Worm (Caenorhabditis elegans) whole organism, L3 larva: ENCODE data around the gene trm-2A.
A peak's percentile ranks its signal among the peaks of the same experiment; 100 is the strongest.

ENCODE experiments used
- ZK546.5 ChIP-seq: sonication (generic microtip); optimal IDR thresholded peaks from 2 replicates; lab custom pipeline; 2017; ENCODE audit warnings: missing biosample characterization, missing genetic modification characterization
- aly-2 ChIP-seq: fragments of 150-350 bp; optimal IDR thresholded peaks from 2 replicates; lab custom pipeline; 2014; ENCODE audit warnings: missing biosample characterization, missing genetic modification characterization
- ama-1 ChIP-seq: fragments of 150-350 bp; optimal IDR thresholded peaks from 2 replicates; lab custom pipeline; 2018
- ceh-16 ChIP-seq: sonication (generic microtip); optimal IDR thresholded peaks from 2 replicates; lab custom pipeline; 2017; ENCODE audit warnings: missing biosample characterization, missing genetic modification characterization
- ceh-28 ChIP-seq: fragments of 150-350 bp; optimal IDR thresholded peaks from 2 replicates; lab custom pipeline; 2014; ENCODE audit warnings: missing biosample characterization, missing genetic modification reagents, missing genetic modification characterization
- ceh-82 ChIP-seq: fragments of 150-350 bp; optimal IDR thresholded peaks from 2 replicates; lab custom pipeline; 2014; ENCODE audit warnings: missing biosample characterization, missing genetic modification characterization
- ceh-9 ChIP-seq: sonication (generic microtip); optimal IDR thresholded peaks from 2 replicates; lab custom pipeline; 2018; ENCODE audit warnings: missing biosample characterization, missing genetic modification characterization
- daf-12 ChIP-seq: fragments of 150-350 bp; optimal IDR thresholded peaks from 2 replicates; lab custom pipeline; 2014; ENCODE audit warnings: missing biosample characterization, missing genetic modification reagents, missing genetic modification characterization
- egl-27 ChIP-seq: sonication (generic microtip); optimal IDR thresholded peaks from 4 replicates; lab custom pipeline; 2017; ENCODE audit warnings: missing biosample characterization, missing genetic modification reagents, missing genetic modification characterization
- egl-5 ChIP-seq: fragments of 150-350 bp; optimal IDR thresholded peaks from 2 replicates; lab custom pipeline; 2017; ENCODE audit warnings: missing biosample characterization, missing genetic modification reagents, missing genetic modification characterization, inconsistent platforms
- elt-1 ChIP-seq: fragments of 150-350 bp; optimal IDR thresholded peaks from 2 replicates; lab custom pipeline; 2014; ENCODE audit warnings: missing biosample characterization, missing genetic modification characterization
- elt-2 ChIP-seq: sonication (generic microtip); optimal IDR thresholded peaks from 2 replicates; lab custom pipeline; 2016; ENCODE audit warnings: missing genetic modification reagents, mild to moderate bottlenecking, missing genetic modification characterization, missing compliant biosample characterization
- elt-3 ChIP-seq, 3 experiments: fragments of 150-350 bp in 1 of 3; sonication (generic microtip) in 2 of 3; optimal IDR thresholded peaks; 2 replicates in 2 of 3; 4 replicates in 1 of 3; lab custom pipeline; 2014 to 2017; ENCODE audit warnings: missing biosample characterization in 3 of 3, missing genetic modification characterization in 3 of 3
- eor-1 ChIP-seq, 2 experiments: fragments of 150-350 bp; optimal IDR thresholded peaks; 2 replicates each; lab custom pipeline; 2014 to 2018; ENCODE audit warnings: missing biosample characterization in 2 of 2, missing genetic modification characterization in 2 of 2
- fos-1 ChIP-seq: fragments of 150-350 bp; optimal IDR thresholded peaks from 2 replicates; lab custom pipeline; 2014; ENCODE audit warnings: missing biosample characterization, missing genetic modification characterization
- hmg-11 ChIP-seq: sonication (generic microtip); optimal IDR thresholded peaks from 2 replicates; lab custom pipeline; 2016; ENCODE audit warnings: missing genetic modification characterization, missing compliant biosample characterization
- jun-1 ChIP-seq: fragments of 150-350 bp; optimal IDR thresholded peaks from 2 replicates; lab custom pipeline; 2014; ENCODE audit warnings: missing biosample characterization, missing genetic modification reagents, missing genetic modification characterization
- lin-15B ChIP-seq: fragments of 150-350 bp; optimal IDR thresholded peaks from 2 replicates; lab custom pipeline; 2014; ENCODE audit warnings: missing biosample characterization, missing genetic modification characterization
- lsy-12 ChIP-seq: sonication (generic microtip); optimal IDR thresholded peaks from 2 replicates; lab custom pipeline; 2016; ENCODE audit warnings: mild to moderate bottlenecking, missing genetic modification characterization, missing compliant biosample characterization
- mdl-1 ChIP-seq: fragments of 150-350 bp; optimal IDR thresholded peaks from 2 replicates; lab custom pipeline; 2014; ENCODE audit warnings: missing biosample characterization, missing genetic modification characterization
- nhr-25 ChIP-seq: sonication (generic microtip); optimal IDR thresholded peaks from 2 replicates; lab custom pipeline; 2017; ENCODE audit warnings: missing biosample characterization, missing genetic modification characterization
- nhr-28 ChIP-seq: fragments of 150-350 bp; optimal IDR thresholded peaks from 2 replicates; lab custom pipeline; 2014; ENCODE audit warnings: missing biosample characterization, missing genetic modification characterization
- nhr-43 ChIP-seq: sonication (generic microtip); optimal IDR thresholded peaks from 2 replicates; lab custom pipeline; 2016; ENCODE audit warnings: mild to moderate bottlenecking, missing genetic modification characterization, missing compliant biosample characterization; ENCODE audit not compliant: poor library complexity, severe bottlenecking
- nhr-67 ChIP-seq: fragments of 150-350 bp; optimal IDR thresholded peaks from 2 replicates; lab custom pipeline; 2014; ENCODE audit warnings: missing biosample characterization, missing genetic modification characterization
- nhr-76 ChIP-seq: fragments of 150-350 bp; sonication (generic microtip); optimal IDR thresholded peaks from 5 replicates; lab custom pipeline; 2014; ENCODE audit warnings: missing biosample characterization, missing genetic modification characterization
- nhr-77 ChIP-seq: fragments of 150-350 bp; optimal IDR thresholded peaks from 2 replicates; lab custom pipeline; 2014; ENCODE audit warnings: missing biosample characterization, missing genetic modification characterization
- pha-4 ChIP-seq: fragments of 150-350 bp; optimal IDR thresholded peaks from 2 replicates; lab custom pipeline; 2014; ENCODE audit warnings: missing biosample characterization, missing genetic modification reagents, missing genetic modification characterization
- tbx-2 ChIP-seq: sonication (generic microtip); optimal IDR thresholded peaks from 2 replicates; lab custom pipeline; 2016; ENCODE audit warnings: mild to moderate bottlenecking, missing genetic modification characterization, missing compliant biosample characterization
- unc-39 ChIP-seq: sonication (generic microtip); optimal IDR thresholded peaks from 4 replicates; lab custom pipeline; 2017; ENCODE audit warnings: missing biosample characterization, missing genetic modification characterization
- ztf-11 ChIP-seq: fragments of 150-350 bp; optimal IDR thresholded peaks from 2 replicates; lab custom pipeline; 2014; ENCODE audit warnings: missing biosample characterization, missing genetic modification characterization
- ztf-4 ChIP-seq: fragments of 150-350 bp; optimal IDR thresholded peaks from 2 replicates; lab custom pipeline; 2014; ENCODE audit warnings: missing biosample characterization, missing genetic modification characterization

The trm-2A gene

DNA sequence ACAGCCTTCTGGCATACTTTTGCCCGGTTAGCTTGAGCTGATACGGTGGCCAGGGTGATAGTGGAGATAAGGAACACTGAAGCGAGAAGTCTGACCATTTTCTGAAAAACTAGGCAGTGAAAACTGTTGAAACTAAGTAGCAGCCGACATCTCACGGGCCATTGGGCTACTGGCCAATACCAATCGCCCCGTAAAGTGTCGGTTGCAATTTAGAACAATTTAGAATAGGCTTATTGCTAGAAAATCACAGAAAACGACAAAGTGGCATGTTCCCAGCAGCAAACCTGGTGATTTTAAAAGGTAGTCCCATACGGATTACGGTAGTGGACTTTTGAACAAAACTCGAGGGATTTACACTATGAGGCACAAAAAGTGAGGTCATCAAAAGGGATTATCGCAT, 33.7 kb upstream of the trm-2A start, which contains the start of gene T02B11.4:
Gene T02B11.4 (minus strand): TSS at position 101 of the 400 bp plus-strand sequence.
- TF ChIP-seq fos-1 (tag; lab: Kevin White, UChicago) = no peak
- TF ChIP-seq ceh-9 (tag; lab: Kevin White, UChicago) = no peak
- no peak for TF ChIP-seq ceh-82 (tag; lab: Kevin White, UChicago)
- no peak for TF ChIP-seq nhr-25 (tag; lab: Kevin White, UChicago)
- TF ChIP-seq lin-15B (tag; lab: Kevin White, UChicago) = no peak
- TF ChIP-seq ceh-16 (tag; lab: Kevin White, UChicago) = no peak
- no peak for TF ChIP-seq mdl-1 (tag; lab: Kevin White, UChicago)
- no peak for TF ChIP-seq daf-12
- TF ChIP-seq, all 47 proteins: peak for 0

DNA sequence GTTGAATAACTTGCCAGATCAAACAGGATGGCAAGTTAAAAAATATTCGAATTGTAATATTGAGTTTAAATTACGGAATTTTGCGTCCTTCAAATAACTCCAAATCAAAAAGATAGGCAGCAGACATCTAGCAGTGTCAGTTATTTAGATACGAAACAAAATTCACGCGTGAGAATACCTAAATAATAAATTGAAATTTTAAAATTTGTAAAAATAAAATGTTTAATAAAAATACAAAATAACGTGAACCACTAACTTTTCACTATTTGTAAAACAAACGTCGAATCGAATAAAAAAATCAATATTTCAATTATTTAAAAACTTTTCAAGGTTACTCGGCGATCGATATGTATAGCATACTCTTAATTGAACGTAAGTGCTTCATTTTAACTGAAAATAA, 28.8 kb upstream of the trm-2A start, which contains the start of gene T02B11.9:
Gene T02B11.9 (plus strand): TSS at position 301 of the 400 bp plus-strand sequence.
- no peak for TF ChIP-seq ZK546.5 (tag; lab: Kevin White, UChicago)
- TF ChIP-seq egl-27 (tag; lab: Kevin White, UChicago) = no peak
- TF ChIP-seq fos-1 (tag; lab: Kevin White, UChicago) = no peak
- no peak for TF ChIP-seq ztf-11 (tag; lab: Kevin White, UChicago)

DNA sequence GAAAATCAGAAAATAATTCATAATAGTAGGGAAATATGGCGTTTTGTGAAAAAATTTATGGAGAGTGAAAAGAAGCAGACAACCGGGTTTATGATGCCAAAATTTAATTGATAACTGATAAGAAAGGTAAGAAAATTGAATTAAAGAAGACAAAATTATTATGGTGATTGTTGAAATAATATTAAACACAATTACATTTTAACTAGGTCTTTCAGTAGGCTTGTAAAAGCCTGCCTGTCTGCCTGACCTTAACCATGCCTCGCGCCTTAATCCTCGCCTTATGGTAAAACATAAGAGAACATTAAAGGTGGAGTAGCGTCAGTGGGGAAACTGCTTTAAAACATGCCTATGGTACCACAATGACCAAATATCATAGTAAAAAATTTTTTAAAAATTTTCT, 26.2 kb upstream of the trm-2A start, which contains the start of gene T02B11.8:
Gene T02B11.8 (minus strand): TSS at position 101 of the 400 bp plus-strand sequence.
- TF ChIP-seq lin-15B (tag; lab: Kevin White, UChicago) (no peak), elt-2 (tag; lab: Kevin White, UChicago) (peak; percentile 45)

DNA sequence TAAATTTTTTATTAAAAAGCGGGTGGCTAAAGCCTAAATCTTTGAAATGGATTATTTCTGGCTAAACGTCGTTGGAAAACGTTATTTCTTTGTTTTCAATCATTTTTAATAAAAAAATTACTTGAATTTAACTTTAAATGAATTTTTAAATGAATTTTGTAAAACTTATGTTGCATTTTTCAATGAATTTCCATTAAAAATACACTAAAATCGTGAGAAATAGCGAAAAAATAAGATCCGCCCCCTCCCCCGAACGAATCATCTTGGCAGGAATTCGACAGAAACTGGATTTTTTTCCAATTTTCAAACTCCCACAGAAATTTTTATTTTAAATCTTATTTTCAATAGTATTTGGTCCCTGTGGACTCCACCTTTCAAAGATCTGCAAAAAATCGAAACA, 25.6 kb upstream of the trm-2A start, which contains the start of gene srg-53:
Gene srg-53 (plus strand): TSS at position 301 of the 400 bp plus-strand sequence.
- TF ChIP-seq nhr-67 (no peak), unc-39 (tag; lab: Kevin White, UChicago) (no peak)

DNA sequence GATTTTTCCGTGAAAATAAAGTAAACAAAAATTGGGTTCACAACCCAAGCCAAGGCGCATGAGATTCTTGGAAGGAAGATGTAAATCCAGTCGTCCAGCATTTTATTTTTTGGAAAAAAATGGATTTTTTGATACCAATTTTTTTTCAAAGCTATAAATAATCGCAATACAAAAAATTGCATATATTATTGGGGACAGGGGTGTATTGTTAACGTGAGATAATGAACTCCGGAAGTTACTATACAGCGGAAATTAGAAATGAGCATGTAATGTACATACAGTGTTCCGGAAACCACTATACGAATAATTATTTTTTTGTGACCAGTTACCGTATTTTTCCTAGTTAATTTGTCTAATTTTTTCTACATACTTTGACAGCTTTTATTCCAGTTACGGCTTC, 20.4 kb upstream of the trm-2A start, which contains the start of gene srj-38:
Gene srj-38 (minus strand): TSS at position 101 of the 400 bp plus-strand sequence.
- TF ChIP-seq nhr-77 (no peak), mdl-1 (tag; lab: Kevin White, UChicago) (no peak), ztf-4 (no peak), jun-1 (no peak), aly-2 (tag; lab: Kevin White, UChicago) (no peak), ama-1 (lab: Kevin White, UChicago) (no peak)

DNA sequence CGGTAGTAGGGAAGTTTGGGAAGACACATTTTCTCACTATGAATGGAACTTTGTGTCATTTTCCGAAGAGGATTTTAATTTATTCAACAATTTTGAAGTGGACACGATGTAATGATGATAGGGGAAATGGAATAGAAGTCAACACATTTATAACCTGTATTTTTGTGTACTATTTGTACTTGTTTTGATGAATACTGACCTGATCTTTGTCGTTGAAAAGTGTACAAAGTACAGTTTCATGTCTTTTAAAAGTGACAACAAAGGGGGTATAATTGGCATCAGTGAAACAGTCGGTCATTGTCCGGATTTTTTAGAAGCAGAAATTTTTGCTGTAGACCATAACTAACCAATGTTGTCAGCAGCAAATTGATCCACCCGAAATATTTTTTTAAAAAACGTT, 15.5 kb upstream of the trm-2A start, which contains the start of gene T02B11.6:
Gene T02B11.6 (minus strand): TSS at position 101 of the 400 bp plus-strand sequence.
- no peak for TF ChIP-seq ztf-4

DNA sequence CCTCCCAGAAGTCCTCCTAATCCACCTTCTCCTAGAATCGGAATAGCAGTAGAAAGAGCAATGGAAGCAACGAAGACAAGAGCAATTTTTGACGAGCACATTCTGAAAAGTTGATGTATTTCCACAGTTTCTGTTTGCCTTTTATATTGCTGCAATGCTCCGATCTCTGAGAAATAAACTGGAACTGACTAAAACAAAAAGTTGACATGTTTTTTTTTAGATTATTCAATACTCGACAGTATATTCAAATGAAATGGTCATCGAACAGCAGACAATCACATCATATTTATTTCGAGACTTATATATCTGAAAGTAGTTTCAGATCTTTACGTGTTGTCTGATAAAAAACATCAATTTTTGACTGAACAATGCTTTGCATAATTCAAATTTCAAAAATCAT, 14.3 kb upstream of the trm-2A start, which contains the start of gene srlf-21:
Gene srlf-21 (minus strand): TSS at position 101 of the 400 bp plus-strand sequence.
- TF ChIP-seq nhr-77 = no peak
- no peak for TF ChIP-seq lsy-12
- TF ChIP-seq eor-1 (tag; optimal IDR thresholded peaks at IDR 0.05; lab: Kevin White, UChicago) = no peak
- no peak for TF ChIP-seq nhr-28 (tag; lab: Kevin White, UChicago)
- no peak for TF ChIP-seq elt-1 (tag; lab: Kevin White, UChicago)
- TF ChIP-seq ceh-28 (tag; lab: Kevin White, UChicago) = no peak
- TF ChIP-seq egl-5 (tag; lab: Kevin White, UChicago) = no peak
- TF ChIP-seq tbx-2 (tag; lab: Kevin White, UChicago) = no peak
- no peak for TF ChIP-seq ztf-11 (tag; lab: Kevin White, UChicago)
- TF ChIP-seq fos-1 (tag; lab: Kevin White, UChicago) = no peak
- no peak for TF ChIP-seq hmg-11 (tag; lab: Kevin White, UChicago)
- no peak for TF ChIP-seq egl-27 (tag; lab: Kevin White, UChicago)
- TF ChIP-seq pha-4 (tag; lab: Kevin White, UChicago) = no peak
- no peak for TF ChIP-seq nhr-76 (tag; lab: Kevin White, UChicago)
- TF ChIP-seq nhr-43 (tag; lab: Kevin White, UChicago) = no peak
- TF ChIP-seq elt-3 (tag; optimal IDR thresholded peaks at IDR 0.05; lab: Kevin White, UChicago) = no peak
- TF ChIP-seq ztf-4 = no peak
- no peak for TF ChIP-seq nhr-25 (tag; lab: Kevin White, UChicago)
- no peak for TF ChIP-seq mdl-1 (tag; lab: Kevin White, UChicago)
